Worm (Caenorhabditis elegans): Measurements from ENCODE around the gene arp-1.

arp-1 gene

DNA sequence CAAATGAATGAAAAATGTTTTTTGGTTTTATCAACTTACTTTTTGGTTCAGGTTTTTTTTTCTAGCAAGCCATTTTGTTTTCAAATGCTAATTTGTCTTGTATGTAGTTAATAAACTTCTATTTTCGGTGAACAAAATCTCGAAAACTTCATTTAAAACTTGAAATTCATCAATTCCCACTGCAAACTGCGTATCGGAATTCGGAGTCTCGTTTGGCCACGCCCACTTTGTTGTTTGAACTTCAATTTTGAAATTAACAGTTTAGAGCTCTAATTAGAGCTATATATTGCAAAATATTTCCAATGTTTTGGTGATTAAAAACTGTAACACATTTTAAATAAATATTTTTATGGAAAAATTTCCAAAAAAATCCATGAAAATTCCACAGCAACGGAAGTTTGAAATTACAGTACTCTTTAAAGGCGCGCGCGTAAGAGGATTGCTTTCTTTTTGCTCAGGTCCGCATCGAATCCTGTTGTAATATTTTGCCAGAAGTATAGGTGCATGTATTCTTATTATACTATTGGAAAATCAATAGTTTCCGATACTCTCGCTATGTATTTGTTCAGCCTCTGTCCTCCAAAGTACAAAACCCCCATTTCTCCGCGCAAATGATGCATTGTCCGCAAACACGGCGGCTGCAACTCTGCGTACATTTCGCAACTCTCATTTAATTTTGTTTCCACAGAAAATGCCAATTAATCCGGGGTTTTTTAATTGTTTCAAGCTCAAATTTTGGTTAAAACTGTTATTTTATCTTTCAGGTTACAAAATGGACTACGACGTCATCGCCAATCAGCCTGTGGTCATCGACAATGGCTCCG, at the start of gene arp-1 (continued):
- TF ChIP-seq Y22D7AL.16 (tag; optimal IDR thresholded peaks at IDR 0.05) (no peak), che-1 (tag; optimal IDR thresholded peaks at IDR 0.05) (no peak), pqm-1 (tag; optimal IDR thresholded peaks at IDR 0.05) (no peak)

DNA sequence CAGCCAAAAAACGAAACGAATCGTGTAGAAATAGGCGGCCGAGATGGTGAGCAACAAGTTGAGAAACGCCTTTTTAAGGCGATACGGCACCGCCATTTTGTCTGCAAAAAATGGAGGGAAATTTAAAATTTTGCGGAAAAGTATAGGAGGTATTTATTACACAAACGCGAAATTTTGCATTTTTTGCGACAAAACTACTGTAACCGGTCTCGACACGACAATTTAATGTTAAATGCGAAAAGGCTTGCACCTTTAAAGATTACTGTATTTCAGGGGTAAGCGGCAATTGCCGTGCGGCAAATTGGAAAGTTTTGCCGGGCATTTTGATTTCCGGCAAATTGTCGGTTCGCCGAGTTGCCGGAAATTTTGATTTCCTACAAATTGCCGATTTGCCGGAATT, 48.5 kb upstream of the arp-1 start, which contains the start of gene Y53F4B.18:
Y53F4B.18 (minus strand) TSS at position 101 of the 400 bp plus-strand sequence.
- TF ChIP-seq ceh-24 (tag; optimal IDR thresholded peaks at IDR 0.05) (no peak), tbx-2 (tag; optimal IDR thresholded peaks at IDR 0.05) (no peak), ceh-30 (tag; optimal IDR thresholded peaks at IDR 0.05) (no peak), ttx-3 (tag; optimal IDR thresholded peaks at IDR 0.05) (no peak), pat-9 (tag; optimal IDR thresholded peaks at IDR 0.05) (no peak), ahr-1 (tag; optimal IDR thresholded peaks at IDR 0.05) (no peak), F13H6.1 (tag; optimal IDR thresholded peaks at IDR 0.05) (no peak), ama-1 (optimal IDR thresholded peaks at IDR 0.05) (no peak), dve-1 (tag; optimal IDR thresholded peaks at IDR 0.05) (no peak), ceh-18 (tag; optimal IDR thresholded peaks at IDR 0.05) (no peak), ceh-14 (tag; optimal IDR thresholded peaks at IDR 0.05) (no peak), eyg-1 (tag; optimal IDR thresholded peaks at IDR 0.05) (no peak), pax-1 (tag; optimal IDR thresholded peaks at IDR 0.05) (no peak), ceh-31 (tag; optimal IDR thresholded peaks at IDR 0.05) (no peak), nhr-232 (tag; optimal IDR thresholded peaks at IDR 0.05) (no peak), che-1 (tag; optimal IDR thresholded peaks at IDR 0.05) (no peak), dmd-4 (tag; optimal IDR thresholded peaks at IDR 0.05; ENCODE audit: borderline replicate concordance) (no peak)

DNA sequence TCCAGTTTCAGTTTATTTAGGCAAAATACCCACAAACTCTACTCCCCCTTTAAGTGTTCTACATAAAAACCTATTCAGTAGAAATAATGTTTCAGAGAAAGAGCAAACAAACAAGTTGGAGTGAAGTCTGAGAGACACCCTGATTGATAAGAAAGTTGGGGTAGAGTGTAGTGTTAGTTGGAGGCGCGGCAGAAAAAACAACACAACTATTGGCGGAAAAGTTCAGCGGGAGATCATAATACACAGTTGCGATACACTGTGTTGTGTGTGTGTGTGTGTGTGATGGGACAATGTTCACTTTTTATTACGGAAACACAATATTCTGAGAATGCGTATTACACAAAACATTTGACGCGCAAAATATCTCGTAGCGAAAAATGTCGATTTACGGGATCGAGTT, 45.3 kb upstream of the arp-1 start:
- TF ChIP-seq ztf-16 (tag; optimal IDR thresholded peaks at IDR 0.05) (no peak), zip-5 (tag; optimal IDR thresholded peaks at IDR 0.05) (no peak), ref-2 (tag; optimal IDR thresholded peaks at IDR 0.05) (no peak), elt-4 (tag; optimal IDR thresholded peaks at IDR 0.05) (no peak), hlh-30 (tag; optimal IDR thresholded peaks at IDR 0.05; ENCODE audit: insufficient read depth) (no peak), K09A11.1 (tag; optimal IDR thresholded peaks at IDR 0.05; ENCODE audit: insufficient read depth) (no peak), npax-4 (tag; optimal IDR thresholded peaks at IDR 0.05) (no peak), ets-4 (tag; optimal IDR thresholded peaks at IDR 0.05) (no peak), nfya-1 (tag; optimal IDR thresholded peaks at IDR 0.05) (no peak), F13H6.1 (tag; optimal IDR thresholded peaks at IDR 0.05) (no peak), hlh-6 (tag; optimal IDR thresholded peaks at IDR 0.05) (no peak), odd-2 (tag; optimal IDR thresholded peaks at IDR 0.05) (no peak), ceh-14 (tag; optimal IDR thresholded peaks at IDR 0.05) (no peak), syd-9 (tag; optimal IDR thresholded peaks at IDR 0.05) (no peak)

DNA sequence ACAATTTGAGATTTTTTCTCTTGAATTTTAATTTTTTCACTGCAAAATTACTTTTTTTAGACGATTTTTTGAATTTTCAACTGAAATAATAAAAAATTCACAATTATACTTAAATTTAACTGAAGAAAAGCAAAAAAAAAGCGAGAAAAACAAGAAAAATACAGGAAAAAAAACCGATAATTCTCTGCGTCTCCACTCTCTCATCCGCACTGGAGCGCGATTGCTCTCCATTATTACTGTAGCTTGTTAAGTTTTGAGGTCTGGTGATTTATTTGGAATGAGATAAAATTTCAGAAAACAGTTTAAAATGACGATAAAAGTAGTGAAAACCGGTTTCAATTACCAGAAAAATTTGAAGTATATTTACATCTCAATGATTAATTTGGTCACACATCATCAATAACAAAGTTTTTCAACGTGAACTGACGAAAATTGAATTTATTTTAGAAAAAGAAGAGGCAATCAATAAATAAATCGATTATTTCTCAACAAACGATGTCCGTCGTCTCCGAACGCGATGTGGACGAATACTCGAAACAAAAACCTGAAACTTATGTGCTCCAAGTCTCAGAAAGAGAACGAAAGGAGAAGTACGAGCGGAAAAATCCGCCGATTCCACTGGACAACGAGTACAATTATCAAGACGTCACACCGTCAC, 43.2 kb upstream of the arp-1 start, which contains the start of gene Y53F4B.19:
Y53F4B.19 (plus strand) TSS at position 157 of the 658 bp plus-strand sequence.
- TF ChIP-seq K02D7.2 (tag; optimal IDR thresholded peaks at IDR 0.05), result no peak

DNA sequence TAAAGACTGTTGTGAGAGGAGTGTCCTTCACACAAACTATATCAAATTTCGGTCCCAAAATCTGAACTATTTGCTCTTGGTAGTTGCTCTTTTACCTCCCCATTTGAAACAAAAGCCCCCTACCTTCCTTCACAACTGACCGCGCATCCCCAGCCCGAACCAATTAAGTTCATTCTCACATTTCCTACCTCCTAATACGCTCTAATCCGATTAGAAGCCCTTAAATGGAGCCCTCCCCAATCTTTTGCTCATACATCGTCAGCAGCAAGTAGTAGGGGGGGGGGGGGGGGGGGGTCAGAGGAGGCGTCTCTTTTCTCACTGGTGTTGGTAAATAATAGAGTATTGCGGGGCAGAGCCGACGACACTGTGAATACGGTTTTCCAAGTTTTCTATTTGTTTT, 39.6 kb upstream of the arp-1 start:
- TF ChIP-seq ceh-34 (tag; optimal IDR thresholded peaks at IDR 0.05), result peak; percentile 33
- no peak for TF ChIP-seq nfya-1 (tag; optimal IDR thresholded peaks at IDR 0.05)
- no peak for TF ChIP-seq tbx-2 (tag; optimal IDR thresholded peaks at IDR 0.05)
- no peak for TF ChIP-seq lim-6 (tag; optimal IDR thresholded peaks at IDR 0.05)
